Worm (Caenorhabditis elegans): ENCODE measurements around the gene age-1.
A peak's percentile ranks its signal among the peaks of the same experiment; 100 is the strongest.

age-1 gene

DNA sequence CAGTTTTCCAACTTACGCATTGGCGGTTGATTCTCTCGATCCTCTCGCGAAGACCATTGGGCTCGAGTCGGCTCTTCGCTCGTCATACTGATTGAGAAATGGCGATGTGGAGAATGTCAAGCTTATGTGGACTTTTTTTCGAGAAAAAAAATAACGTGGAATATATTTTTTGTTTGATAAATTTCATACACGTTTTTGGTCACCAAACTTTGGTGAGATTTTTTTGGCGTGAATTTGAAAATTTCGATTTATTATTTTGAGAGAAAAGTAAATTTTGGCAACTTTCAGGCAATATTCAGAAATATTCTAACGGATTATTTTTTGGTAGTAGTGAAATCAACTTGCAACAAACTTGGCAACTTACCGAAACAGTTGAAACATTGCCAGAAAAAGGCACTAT lies 47.8 kb downstream of the age-1 start, which contains the start of gene W02B12.12:
Gene W02B12.12 (minus strand): TSS at position 101 of the 400 bp plus-strand sequence.
- TF ChIP-seq M03D4.4 (tag; optimal IDR thresholded peaks at IDR 0.05) (no peak), nhr-76 (tag; optimal IDR thresholded peaks at IDR 0.05) (no peak), elt-3 (tag; optimal IDR thresholded peaks at IDR 0.05) (no peak), ztf-11 (tag; optimal IDR thresholded peaks at IDR 0.05) (no peak), unc-120 (tag; optimal IDR thresholded peaks at IDR 0.05; ENCODE audit: poor library complexity, severe bottlenecking) (no peak), ceh-43 (GFP tag; optimal IDR thresholded peaks at IDR 0.05) (no peak), lsy-2 (tag; optimal IDR thresholded peaks at IDR 0.05) (no peak), hlh-1 (tag; optimal IDR thresholded peaks at IDR 0.05) (no peak), bed-3 (GFP tag; optimal IDR thresholded peaks at IDR 0.05) (no peak), drap-1 (GFP tag; optimal IDR thresholded peaks at IDR 0.05) (no peak), elt-1 (tag; optimal IDR thresholded peaks at IDR 0.05; ENCODE audit: borderline replicate concordance, insufficient read depth) (no peak), ces-1 (GFP tag; optimal IDR thresholded peaks at IDR 0.05) (no peak)

- TF ChIP-seq ceh-43 (GFP tag; optimal IDR thresholded peaks at IDR 0.05) (no peak), tbx-8 (GFP tag; optimal IDR thresholded peaks at IDR 0.05) (no peak), lin-32 (GFP tag; optimal IDR thresholded peaks at IDR 0.05) (no peak), nhr-237 (tag; optimal IDR thresholded peaks at IDR 0.05) (no peak), sptf-1 (tag; optimal IDR thresholded peaks at IDR 0.05) (no peak), unc-120 (tag; optimal IDR thresholded peaks at IDR 0.05; ENCODE audit: poor library complexity, severe bottlenecking) (no peak), drap-1 (GFP tag; optimal IDR thresholded peaks at IDR 0.05) (no peak), ces-1 (GFP tag; optimal IDR thresholded peaks at IDR 0.05) (no peak), ham-2 (GFP tag; optimal IDR thresholded peaks at IDR 0.05) (no peak), M03D4.4 (tag; optimal IDR thresholded peaks at IDR 0.05) (no peak), nhr-12 (tag; optimal IDR thresholded peaks at IDR 0.05) (no peak), ceh-83 (GFP tag; optimal IDR thresholded peaks at IDR 0.05) (no peak), unc-62 (GFP tag; optimal IDR thresholded peaks at IDR 0.05) (no peak), ztf-11 (tag; optimal IDR thresholded peaks at IDR 0.05) (no peak)
These were observed 50.4 kb downstream of the age-1 start, which contains the start of gene W02B12.16 for ce11 chrII:11476410-11476809. W02B12.16 (minus strand) TSS chrII:11476510.

- TF ChIP-seq drap-1 (GFP tag; optimal IDR thresholded peaks at IDR 0.05) (peak; percentile 54), ham-2 (GFP tag; optimal IDR thresholded peaks at IDR 0.05) (no peak), pha-4 (tag; optimal IDR thresholded peaks at IDR 0.05) (peak; percentile 69), flh-1 (GFP tag; optimal IDR thresholded peaks at IDR 0.05) (no peak), unc-62 (GFP tag; optimal IDR thresholded peaks at IDR 0.05) (no peak), ceh-43 (GFP tag; optimal IDR thresholded peaks at IDR 0.05) (peak; percentile 67), nhr-237 (tag; optimal IDR thresholded peaks at IDR 0.05) (peak; percentile 5), M03D4.4 (tag; optimal IDR thresholded peaks at IDR 0.05) (peak; percentile 70), elt-1 (tag; optimal IDR thresholded peaks at IDR 0.05; ENCODE audit: borderline replicate concordance, insufficient read depth) (no peak), unc-39 (tag; optimal IDR thresholded peaks at IDR 0.05) (no peak), bed-3 (GFP tag; optimal IDR thresholded peaks at IDR 0.05) (peak; percentile 19), lsy-2 (tag; optimal IDR thresholded peaks at IDR 0.05) (peak; percentile 74), cnd-1 (tag; optimal IDR thresholded peaks at IDR 0.05) (peak; percentile 51), ces-1 (GFP tag; optimal IDR thresholded peaks at IDR 0.05) (peak; percentile 82), nhr-28 (tag; optimal IDR thresholded peaks at IDR 0.05) (no peak), elt-3 (tag; optimal IDR thresholded peaks at IDR 0.05) (no peak), nhr-2 (tag; optimal IDR thresholded peaks at IDR 0.05) (no peak), lin-32 (GFP tag; optimal IDR thresholded peaks at IDR 0.05) (no peak), nhr-76 (tag; optimal IDR thresholded peaks at IDR 0.05) (no peak), mab-5 (tag; optimal IDR thresholded peaks at IDR 0.05) (no peak), ztf-11 (tag; optimal IDR thresholded peaks at IDR 0.05) (no peak), sem-2 (GFP tag; optimal IDR thresholded peaks at IDR 0.05) (no peak), nhr-12 (tag; optimal IDR thresholded peaks at IDR 0.05) (no peak), sptf-1 (tag; optimal IDR thresholded peaks at IDR 0.05) (peak; percentile 81), tbx-8 (GFP tag; optimal IDR thresholded peaks at IDR 0.05) (no peak), snpc-4 (tag; optimal IDR thresholded peaks at IDR 0.05) (no peak), lin-13 (tag; optimal IDR thresholded peaks at IDR 0.05) (peak; percentile 80), mls-2 (tag; optimal IDR thresholded peaks at IDR 0.05) (peak; percentile 53), unc-120 (tag; optimal IDR thresholded peaks at IDR 0.05; ENCODE audit: poor library complexity, severe bottlenecking) (peak; percentile 34), ceh-83 (GFP tag; optimal IDR thresholded peaks at IDR 0.05) (no peak), ceh-39 (tag; optimal IDR thresholded peaks at IDR 0.05) (no peak), mep-1 (tag; optimal IDR thresholded peaks at IDR 0.05) (peak; percentile 89), blmp-1 (tag; optimal IDR thresholded peaks at IDR 0.05) (no peak), hlh-1 (tag; optimal IDR thresholded peaks at IDR 0.05) (no peak), zip-8 (tag; optimal IDR thresholded peaks at IDR 0.05) (no peak)
These were observed 53.2 kb downstream of the age-1 start, which contains the start of the genes metl-1 and W02B12.11 for ce11 chrII:11473525-11474181. metl-1 (minus strand) TSS chrII:11473575. W02B12.11 (plus strand) TSS chrII:11473861.

Data from whole organism, mixed stage, embryonic.